Worm (Caenorhabditis elegans) whole organism, L1 larva: ENCODE measurements around the gene pbs-1.

Experiments used
- C16A3.4 ChIP-seq: fragments of 150-350 bp; optimal IDR thresholded peaks from 2 replicates; lab custom pipeline; 2014; ENCODE audit warnings: missing biosample characterization, missing genetic modification characterization
- C34B4.2 ChIP-seq: sonication (generic microtip); optimal IDR thresholded peaks from 2 replicates; lab custom pipeline; 2017; ENCODE audit warnings: mild to moderate bottlenecking, missing genetic modification characterization, missing compliant biosample characterization
- alr-1 ChIP-seq: fragments of 200-800 bp; sonication (Bioruptor generic); optimal IDR thresholded peaks from 2 replicates; lab custom pipeline; 2018; ENCODE audit warnings: borderline replicate concordance, mild to moderate bottlenecking, missing genetic modification characterization, missing compliant biosample characterization
- aly-2 ChIP-seq: fragments of 150-350 bp; optimal IDR thresholded peaks from 2 replicates; lab custom pipeline; 2014; ENCODE audit warnings: missing biosample characterization, missing genetic modification characterization
- ama-1 ChIP-seq: fragments of 150-350 bp; optimal IDR thresholded peaks from 2 replicates; lab custom pipeline; 2014
- blmp-1 ChIP-seq: fragments of 150-350 bp; optimal IDR thresholded peaks from 2 replicates; lab custom pipeline; 2014; ENCODE audit warnings: missing biosample characterization, missing genetic modification characterization
- ceh-8 ChIP-seq: fragments of 200-800 bp; sonication (Bioruptor generic); optimal IDR thresholded peaks from 2 replicates; lab custom pipeline; 2018; ENCODE audit warnings: mild to moderate bottlenecking, missing genetic modification characterization, moderate library complexity, missing compliant biosample characterization
- ceh-88 ChIP-seq: fragments of 200-800 bp; sonication (Bioruptor generic); IDR thresholded peaks from 2 replicates; pipeline ENCODE4 v1.3.6; 2022; ENCODE audit warnings: missing genetic modification characterization, missing compliant biosample characterization
- efl-1 ChIP-seq, 4 experiments: fragments of 150-350 bp; optimal IDR thresholded peaks in 3 of 4; peaks in 1 of 4; 1 replicate in 1 of 4; 2 replicates in 3 of 4; lab custom pipeline; 2014; ENCODE audit warnings: missing biosample characterization in 2 of 4, missing genetic modification characterization in 2 of 4, missing genetic modification reagents in 2 of 4
- efl-3 ChIP-seq: fragments of 200-800 bp; sonication (Bioruptor generic); optimal IDR thresholded peaks from 2 replicates; lab custom pipeline; 2018; ENCODE audit warnings: mild to moderate bottlenecking, missing genetic modification characterization, missing compliant biosample characterization
- egl-13 ChIP-seq: sonication (generic microtip); optimal IDR thresholded peaks from 2 replicates; lab custom pipeline; 2016; ENCODE audit warnings: missing genotype, missing genetic modification reagents, missing genetic modification characterization, missing compliant biosample characterization
- egl-27 ChIP-seq, 2 experiments: fragments of 150-350 bp in 1 of 2; sonication (generic microtip); optimal IDR thresholded peaks; 3 replicates each; lab custom pipeline; 2017 to 2018; ENCODE audit warnings: missing biosample characterization in 2 of 2, missing genetic modification characterization in 2 of 2, missing genetic modification reagents in 2 of 2
- elt-2 ChIP-seq: sonication (generic microtip); optimal IDR thresholded peaks from 2 replicates; lab custom pipeline; 2016; ENCODE audit warnings: missing genetic modification characterization, mild to moderate bottlenecking, inconsistent platforms, missing compliant biosample characterization, missing genetic modification reagents
- elt-3 ChIP-seq, 6 experiments: fragments of 150-350 bp in 1 of 6; sonication (generic microtip); optimal IDR thresholded peaks; 2 replicates each; lab custom pipeline; 2017 to 2018; ENCODE audit warnings: missing biosample characterization in 6 of 6, missing genetic modification characterization in 6 of 6, inconsistent platforms in 1 of 6
- ets-5 ChIP-seq: fragments of 200-800 bp; sonication (Bioruptor generic); IDR thresholded peaks from 2 replicates; pipeline ENCODE4 v1.3.6; 2022; ENCODE audit warnings: missing genetic modification characterization, missing compliant biosample characterization
- fkh-10 ChIP-seq: sonication (generic microtip); optimal IDR thresholded peaks from 2 replicates; lab custom pipeline; 2017; ENCODE audit warnings: missing biosample characterization, missing genetic modification reagents, missing genetic modification characterization
- fos-1 ChIP-seq: fragments of 150-350 bp; optimal IDR thresholded peaks from 2 replicates; lab custom pipeline; 2014; ENCODE audit warnings: missing biosample characterization, missing genetic modification characterization
- grh-1 ChIP-seq: fragments of 200-800 bp; sonication (Bioruptor generic); IDR thresholded peaks from 2 replicates; pipeline ENCODE4 v1.3.6; 2022; ENCODE audit warnings: missing genetic modification reagents, missing genetic modification characterization, missing compliant biosample characterization
- hlh-4 ChIP-seq: sonication (generic microtip); optimal IDR thresholded peaks from 2 replicates; lab custom pipeline; 2016; ENCODE audit warnings: mild to moderate bottlenecking, missing genetic modification characterization, missing compliant biosample characterization
- hpl-2 ChIP-seq: fragments of 150-350 bp; optimal IDR thresholded peaks from 2 replicates; lab custom pipeline; 2014; ENCODE audit warnings: missing biosample characterization, missing genetic modification reagents, missing genetic modification characterization
- irx-1 ChIP-seq: sonication (generic microtip); optimal IDR thresholded peaks from 2 replicates; lab custom pipeline; 2016; ENCODE audit warnings: missing genetic modification characterization, missing compliant biosample characterization
- isw-1 ChIP-seq: fragments of 200-800 bp; sonication (Bioruptor generic); IDR thresholded peaks from 2 replicates; pipeline ENCODE4 v1.3.6; 2022; ENCODE audit warnings: missing genetic modification characterization, missing compliant biosample characterization
- jun-1 ChIP-seq: fragments of 150-350 bp; optimal IDR thresholded peaks from 2 replicates; lab custom pipeline; 2014; ENCODE audit warnings: missing biosample characterization, missing genetic modification reagents, missing genetic modification characterization
- lin-13 ChIP-seq: fragments of 150-350 bp; optimal IDR thresholded peaks from 2 replicates; lab custom pipeline; 2014; ENCODE audit warnings: missing biosample characterization, missing genetic modification reagents, missing genetic modification characterization
- lin-15B ChIP-seq: fragments of 150-350 bp; sonication (generic microtip); optimal IDR thresholded peaks from 3 replicates; lab custom pipeline; 2014; ENCODE audit warnings: missing biosample characterization, missing genetic modification characterization
- lin-35 ChIP-seq, 2 experiments: fragments of 150-350 bp; optimal IDR thresholded peaks; 2 replicates each; lab custom pipeline; 2014; ENCODE audit warnings: missing biosample characterization in 2 of 2, missing genetic modification characterization in 2 of 2, missing genetic modification reagents in 2 of 2
- lin-39 ChIP-seq: fragments of 150-350 bp; optimal IDR thresholded peaks from 2 replicates; lab custom pipeline; 2014; ENCODE audit warnings: missing biosample characterization, missing genetic modification reagents, missing genetic modification characterization
- lsy-2 ChIP-seq, 2 experiments: fragments of 150-350 bp; optimal IDR thresholded peaks; 2 replicates each; lab custom pipeline; 2014; ENCODE audit warnings: missing biosample characterization in 2 of 2, missing genetic modification characterization in 2 of 2
- mab-9 ChIP-seq: fragments of 200-800 bp; sonication (Bioruptor generic); IDR thresholded peaks from 2 replicates; pipeline ENCODE4 v1.3.6; 2022; ENCODE audit warnings: missing genetic modification reagents, missing genetic modification characterization, missing compliant biosample characterization
- mef-2 ChIP-seq: fragments of 150-350 bp; optimal IDR thresholded peaks from 2 replicates; lab custom pipeline; 2014; ENCODE audit warnings: missing biosample characterization, missing genetic modification characterization
- nhr-20 ChIP-seq: sonication (generic microtip); optimal IDR thresholded peaks from 2 replicates; lab custom pipeline; 2016; ENCODE audit warnings: mild to moderate bottlenecking, missing genetic modification characterization, missing compliant biosample characterization
- nhr-71 ChIP-seq: sonication (generic microtip); optimal IDR thresholded peaks from 2 replicates; lab custom pipeline; 2016; ENCODE audit warnings: mild to moderate bottlenecking, missing genetic modification characterization, moderate library complexity, missing compliant biosample characterization
- nhr-77 ChIP-seq: fragments of 150-350 bp; optimal IDR thresholded peaks from 2 replicates; lab custom pipeline; 2014; ENCODE audit warnings: missing biosample characterization, missing genetic modification characterization
- nhr-84 ChIP-seq: sonication (generic microtip); optimal IDR thresholded peaks from 2 replicates; lab custom pipeline; 2017; ENCODE audit warnings: missing biosample characterization, missing genetic modification characterization
- nhr-85 ChIP-seq: sonication (generic microtip); peaks from one replicate; lab custom pipeline; 2016; ENCODE audit warnings: missing genetic modification characterization, inconsistent platforms, missing compliant biosample characterization
- nhr-90 ChIP-seq: sonication (generic microtip); optimal IDR thresholded peaks from 2 replicates; lab custom pipeline; 2016; ENCODE audit warnings: mild to moderate bottlenecking, missing genetic modification characterization, missing compliant biosample characterization; ENCODE audit not compliant: poor library complexity
- pag-3 ChIP-seq: sonication (generic microtip); optimal IDR thresholded peaks from 2 replicates; lab custom pipeline; 2017; ENCODE audit warnings: missing genetic modification characterization, mild to moderate bottlenecking, missing compliant biosample characterization, antibody characterized with exemption, borderline replicate concordance; ENCODE audit not compliant: insufficient read depth
- pqm-1 ChIP-seq: sonication (generic microtip); optimal IDR thresholded peaks from 3 replicates; lab custom pipeline; 2017; ENCODE audit warnings: missing biosample characterization, missing genetic modification characterization
- rnt-1 ChIP-seq: sonication (generic microtip); optimal IDR thresholded peaks from 2 replicates; lab custom pipeline; 2016; ENCODE audit warnings: mild to moderate bottlenecking, missing genetic modification characterization, moderate library complexity, missing compliant biosample characterization
- skn-1 ChIP-seq: fragments of 150-350 bp; optimal IDR thresholded peaks from 2 replicates; lab custom pipeline; 2014; ENCODE audit warnings: missing biosample characterization, missing genetic modification characterization
- snu-23 ChIP-seq: sonication (generic microtip); optimal IDR thresholded peaks from 2 replicates; lab custom pipeline; 2016; ENCODE audit warnings: missing genetic modification characterization, missing compliant biosample characterization
- sox-4 ChIP-seq: sonication (generic microtip); optimal IDR thresholded peaks from 2 replicates; lab custom pipeline; 2016; ENCODE audit warnings: missing genetic modification characterization, missing compliant biosample characterization
- sptf-1 ChIP-seq: fragments of 150-350 bp; optimal IDR thresholded peaks from 2 replicates; lab custom pipeline; 2014; ENCODE audit warnings: missing biosample characterization, missing genetic modification characterization
- swsn-7 ChIP-seq: sonication (generic microtip); optimal IDR thresholded peaks from 2 replicates; lab custom pipeline; 2016; ENCODE audit warnings: missing genetic modification characterization, missing compliant biosample characterization
- tbx-2 ChIP-seq: sonication (generic microtip); optimal IDR thresholded peaks from 2 replicates; lab custom pipeline; 2016; ENCODE audit warnings: missing genetic modification characterization, missing compliant biosample characterization
- tlp-1 ChIP-seq: fragments of 150-350 bp; optimal IDR thresholded peaks from 2 replicates; lab custom pipeline; 2014; ENCODE audit warnings: missing biosample characterization, missing genetic modification characterization
- unc-62 ChIP-seq: fragments of 150-350 bp; optimal IDR thresholded peaks from 2 replicates; lab custom pipeline; 2014; ENCODE audit warnings: missing biosample characterization, missing genetic modification reagents, missing genetic modification characterization
- unc-86 ChIP-seq: sonication (generic microtip); optimal IDR thresholded peaks from 2 replicates; lab custom pipeline; 2016; ENCODE audit warnings: missing genetic modification characterization, missing compliant biosample characterization
- vab-15 ChIP-seq: sonication (generic microtip); optimal IDR thresholded peaks from 2 replicates; lab custom pipeline; 2017; ENCODE audit warnings: missing genotype, mild to moderate bottlenecking, missing genetic modification characterization, missing compliant biosample characterization
- xbp-1 ChIP-seq: sonication (generic microtip); optimal IDR thresholded peaks from 2 replicates; lab custom pipeline; 2016; ENCODE audit warnings: missing genetic modification characterization, missing compliant biosample characterization
- zag-1 ChIP-seq: fragments of 150-350 bp; optimal IDR thresholded peaks from 2 replicates; lab custom pipeline; 2014; ENCODE audit warnings: missing biosample characterization, missing genetic modification characterization
- ztf-4 ChIP-seq: fragments of 150-350 bp; optimal IDR thresholded peaks from 2 replicates; lab custom pipeline; 2014; ENCODE audit warnings: missing biosample characterization, missing genetic modification characterization

pbs-1 gene

ce11 chrIV:1745453-1746051 lies 36.0 kb upstream of the pbs-1 start, which contains the start of the genes Y41D4A.6 and Y41D4A.4 (continued):
- TF ChIP-seq efl-3 (GFP tag; lab: Kevin White, UChicago), result no peak
- TF ChIP-seq sox-4 (tag; lab: Kevin White, UChicago), result peak; percentile 78
- TF ChIP-seq elt-3 (tag; optimal IDR thresholded peaks at IDR 0.05; lab: Kevin White, UChicago), result peak in 2 of 6 experiments; percentile 32 to 52
- peak; percentile 46 for TF ChIP-seq hpl-2
- no peak for TF ChIP-seq alr-1 (tag; lab: Kevin White, UChicago)
- TF ChIP-seq fos-1, result peak; percentile 78
- peak; percentile 70 for TF ChIP-seq skn-1 (tag; lab: Kevin White, UChicago)
- TF ChIP-seq ceh-88, result peak; percentile 73; the same call in 1 of the 2 replicates
- TF ChIP-seq unc-86, result peak; percentile 81
- peak; percentile 90 for TF ChIP-seq vab-15 (tag; lab: Kevin White, UChicago)
- TF ChIP-seq grh-1 (GFP tag; lab: Robert Waterston, UW), result peak; percentile 26; the same call in 1 of the 2 replicates
- peak; percentile 37 for TF ChIP-seq fkh-10 (GFP tag; lab: Kevin White, UChicago)
- TF ChIP-seq lsy-2 (tag; optimal IDR thresholded peaks at IDR 0.05; lab: Kevin White, UChicago), result peak; percentile 71 to 86
- peak; percentile 85 for TF ChIP-seq lin-13 (GFP tag; lab: Kevin White, UChicago)
- peak; percentile 9 for TF ChIP-seq blmp-1 (tag; lab: Kevin White, UChicago)
- TF ChIP-seq egl-27 (tag; optimal IDR thresholded peaks at IDR 0.05; lab: Kevin White, UChicago), result no peak
- peak; percentile 44 for TF ChIP-seq irx-1 (tag; lab: Kevin White, UChicago)
- peak; percentile 78 for TF ChIP-seq jun-1
- peak; percentile 71 for TF ChIP-seq lin-15B
- TF ChIP-seq ceh-8, result no peak
- no peak for TF ChIP-seq lin-39 (tag; lab: Kevin White, UChicago)
- TF ChIP-seq xbp-1, result peak; percentile 90
- TF ChIP-seq egl-13, result peak; percentile 75
- no peak for TF ChIP-seq mef-2 (tag; lab: Kevin White, UChicago)
- TF ChIP-seq pag-3 (tag; lab: Kevin White, UChicago), result peak; percentile 74
- TF ChIP-seq ama-1 (lab: Kevin White, UChicago), result no peak
- TF ChIP-seq zag-1 (tag; lab: Kevin White, UChicago), result no peak
- no peak for TF ChIP-seq C34B4.2 (tag; lab: Kevin White, UChicago)
- peak; percentile 94 for TF ChIP-seq snu-23
- TF ChIP-seq efl-1 (optimal IDR thresholded peaks at IDR 0.05; lab: Kevin White, UChicago), result peak; percentile 85 to 92
- TF ChIP-seq efl-1 (GFP tag; optimal IDR thresholded peaks at IDR 0.05 in 1 of 2; lab: Kevin White, UChicago), result peak; percentile 75 to 97
- peak; percentile 95 for TF ChIP-seq rnt-1
- TF ChIP-seq hlh-4 (tag; lab: Kevin White, UChicago), result no peak
- peak; percentile 94 for TF ChIP-seq nhr-71
- TF ChIP-seq ets-5 (GFP tag; lab: Robert Waterston, UW), result no peak
- peak; percentile 88 for TF ChIP-seq tbx-2
- TF ChIP-seq nhr-90 (tag; lab: Kevin White, UChicago), result peak; percentile 87
- TF ChIP-seq nhr-77 (tag; lab: Kevin White, UChicago), result peak; percentile 76
- no peak for TF ChIP-seq nhr-84
- peak; percentile 88 for TF ChIP-seq nhr-85
- peak; percentile 88 for TF ChIP-seq nhr-20 (tag; lab: Kevin White, UChicago)
- TF ChIP-seq sptf-1 (tag; lab: Kevin White, UChicago), result no peak
- no peak for TF ChIP-seq ztf-4 (tag; lab: Kevin White, UChicago)
- TF ChIP-seq elt-2 (tag; lab: Kevin White, UChicago), result peak; percentile 8
- peak; percentile 82 to 88 for TF ChIP-seq lin-35 (GFP tag; optimal IDR thresholded peaks at IDR 0.05; lab: Kevin White, UChicago)
- no peak for TF ChIP-seq mab-9
- peak; percentile 86 for TF ChIP-seq swsn-7
- TF ChIP-seq aly-2 (tag; lab: Kevin White, UChicago), result peak; percentile 70
- TF ChIP-seq unc-62 (GFP tag; lab: Kevin White, UChicago), result no peak
- TF ChIP-seq tlp-1 (tag; lab: Kevin White, UChicago), result no peak
- no peak for TF ChIP-seq pqm-1 (tag; lab: Kevin White, UChicago)
- TF ChIP-seq C16A3.4 (tag; lab: Kevin White, UChicago), result peak; percentile 87
- TF ChIP-seq isw-1, result peak; percentile 85
